Fruit fly (Drosophila melanogaster): ENCODE measurements around the gene CG14710.
A peak's percentile ranks its signal among the peaks of the same experiment; 100 is the strongest.

The CG14710 gene

dm6 chr3R:11617363-11617762, 2.5 kb upstream of the CG14710 start:
- TF ChIP-seq CG10431 (GFP tag; optimal IDR thresholded peaks at IDR 0.05) = peak; percentile 26
- no peak for TF ChIP-seq CG13123 (GFP tag; optimal IDR thresholded peaks at IDR 0.05)
- peak; percentile 33 for TF ChIP-seq Spps (tag; optimal IDR thresholded peaks at IDR 0.05)
- peak; percentile 33 to 83 for TF ChIP-seq bsh (GFP tag; optimal IDR thresholded peaks at IDR 0.05)
- TF ChIP-seq Oli (tag; optimal IDR thresholded peaks at IDR 0.05) = peak; percentile 26
- TF ChIP-seq hkb (optimal IDR thresholded peaks at IDR 0.05) = no peak
- TF ChIP-seq hkb (GFP tag; IDR thresholded peaks at IDR 0.05) = no peak
- TF ChIP-seq Awh (GFP tag; IDR thresholded peaks at IDR 0.05) = no peak
- no peak for TF ChIP-seq CG10462 (GFP tag; optimal IDR thresholded peaks at IDR 0.05)
- no peak for TF ChIP-seq Dll (GFP tag; IDR thresholded peaks at IDR 0.05; ENCODE audit: partially characterized antibody)
- peak; percentile 4 for TF ChIP-seq CG12219 (GFP tag; optimal IDR thresholded peaks at IDR 0.05)
- TF ChIP-seq luna (GFP tag; optimal IDR thresholded peaks at IDR 0.05) = no peak
- no peak for TF ChIP-seq CG34422 (GFP tag; IDR thresholded peaks at IDR 0.05)
- no peak for TF ChIP-seq cad (GFP tag; optimal IDR thresholded peaks at IDR 0.05)
- peak; percentile 10 for TF ChIP-seq CG30020 (tag; optimal IDR thresholded peaks at IDR 0.05)
- TF ChIP-seq vfl (GFP tag; optimal IDR thresholded peaks at IDR 0.05) = no peak
- TF ChIP-seq CG18476 (GFP tag; optimal IDR thresholded peaks at IDR 0.05) = no peak
- TF ChIP-seq C15 (GFP tag; IDR thresholded peaks at IDR 0.05) = no peak
- TF ChIP-seq CG10366 (GFP tag; IDR thresholded peaks at IDR 0.05) = no peak
- TF ChIP-seq Hr51 (GFP tag; optimal IDR thresholded peaks at IDR 0.05) = no peak
- TF ChIP-seq CG10147 (GFP tag; optimal IDR thresholded peaks at IDR 0.05) = no peak
- no peak for TF ChIP-seq YL-1 (GFP tag; optimal IDR thresholded peaks at IDR 0.05)
- peak; percentile 4 for TF ChIP-seq Mes4 (GFP tag; optimal IDR thresholded peaks at IDR 0.05)
- peak; percentile 30 for TF ChIP-seq Xbp1 (GFP tag; optimal IDR thresholded peaks at IDR 0.05)
- peak; percentile 3 for TF ChIP-seq stwl (tag; optimal IDR thresholded peaks at IDR 0.05)
- no peak for TF ChIP-seq Bdp1 (GFP tag; optimal IDR thresholded peaks at IDR 0.05)
- peak; percentile 52 for TF ChIP-seq CG10267 (tag; optimal IDR thresholded peaks at IDR 0.05)
- TF ChIP-seq sens (GFP tag) = peak; percentile 88
- peak; percentile 11 for TF ChIP-seq CoRest (tag; optimal IDR thresholded peaks at IDR 0.05)
- TF ChIP-seq Atf-2 (GFP tag; optimal IDR thresholded peaks at IDR 0.05) = peak; percentile 26
- TF ChIP-seq CG17359 (tag; optimal IDR thresholded peaks at IDR 0.05) = peak; percentile 4
- TF ChIP-seq CG6689 (GFP tag; IDR thresholded peaks at IDR 0.05) = peak; percentile 39; the same call in 1 of the 2 replicates
- no peak for TF ChIP-seq CG17186 (GFP tag; optimal IDR thresholded peaks at IDR 0.05)
- TF ChIP-seq vnd (GFP tag; IDR thresholded peaks at IDR 0.05; ENCODE audit: partially characterized antibody) = no peak
- no peak for TF ChIP-seq NC2β (GFP tag; optimal IDR thresholded peaks at IDR 0.05)
- TF ChIP-seq gem (tag; optimal IDR thresholded peaks at IDR 0.05) = peak; percentile 75
- no peak for TF ChIP-seq exex (tag; optimal IDR thresholded peaks at IDR 0.05)
- peak; percentile 70 for TF ChIP-seq gsb-n (tag; optimal IDR thresholded peaks at IDR 0.05)
- TF ChIP-seq jumu (GFP tag; optimal IDR thresholded peaks at IDR 0.05) = peak; percentile 10
- TF ChIP-seq CG14014 (GFP tag; IDR thresholded peaks at IDR 0.05) = no peak
- TF ChIP-seq mld (GFP tag; IDR thresholded peaks at IDR 0.05; ENCODE audit: partially characterized antibody) = no peak
- peak; percentile 85 for TF ChIP-seq dmrt11E (tag; optimal IDR thresholded peaks at IDR 0.05)
- peak; percentile 77 for TF ChIP-seq zf30C (GFP tag; optimal IDR thresholded peaks at IDR 0.05)
- TF ChIP-seq Sox102F (GFP tag; optimal IDR thresholded peaks at IDR 0.05) = peak; percentile 26
- TF ChIP-seq cato (GFP tag; optimal IDR thresholded peaks at IDR 0.05; ENCODE audit: borderline replicate concordance) = no peak
- TF ChIP-seq CG10979 (tag; optimal IDR thresholded peaks at IDR 0.05) = peak; percentile 81
- peak; percentile 5 for TF ChIP-seq ind (GFP tag; optimal IDR thresholded peaks at IDR 0.05)
- no peak for TF ChIP-seq sob (GFP tag; IDR thresholded peaks at IDR 0.05)
- no peak for TF ChIP-seq Fer1 (GFP tag; optimal IDR thresholded peaks at IDR 0.05)
- TF ChIP-seq pum (GFP tag; optimal IDR thresholded peaks at IDR 0.05) = peak; percentile 2
- 0 out of 2 replicates have a peak, but pooled peaks have one; percentile 10 for TF ChIP-seq CG17328 (GFP tag; IDR thresholded peaks at IDR 0.05)
